Worm (Caenorhabditis elegans) whole organism, mixed stage, embryonic: ENCODE results near the gene dsl-5.

Experiments
- M03D4.4 ChIP-seq: sonication (generic microtip); optimal IDR thresholded peaks from 2 replicates; lab custom pipeline; 2017; ENCODE audit warnings: mild to moderate bottlenecking, missing genetic modification characterization, missing compliant biosample characterization
- bed-3 ChIP-seq: fragments of 200-800 bp; sonication (Bioruptor generic); optimal IDR thresholded peaks from 3 replicates; lab custom pipeline; 2018; ENCODE audit warnings: mild to moderate bottlenecking, missing genetic modification characterization, moderate library complexity, missing compliant biosample characterization
- ceh-39 ChIP-seq: fragments of 150-350 bp; optimal IDR thresholded peaks from 2 replicates; lab custom pipeline; 2014; ENCODE audit warnings: missing biosample characterization, missing genetic modification characterization
- ceh-83 ChIP-seq: fragments of 200-800 bp; sonication (Bioruptor generic); optimal IDR thresholded peaks from 2 replicates; lab custom pipeline; 2018; ENCODE audit warnings: mild to moderate bottlenecking, missing genetic modification characterization, missing compliant biosample characterization
- ces-1 ChIP-seq: fragments of 150-350 bp; optimal IDR thresholded peaks from 2 replicates; lab custom pipeline; 2014; ENCODE audit warnings: missing biosample characterization, missing genetic modification reagents, missing genetic modification characterization
- cnd-1 ChIP-seq: fragments of 200-800 bp; sonication (Bioruptor generic); optimal IDR thresholded peaks from 2 replicates; lab custom pipeline; 2018; ENCODE audit warnings: mild to moderate bottlenecking, missing genetic modification characterization, missing compliant biosample characterization
- drap-1 ChIP-seq: fragments of 200-800 bp; sonication (Bioruptor generic); optimal IDR thresholded peaks from 3 replicates; lab custom pipeline; 2018; ENCODE audit warnings: mild to moderate bottlenecking, missing genetic modification characterization, missing compliant biosample characterization
- elt-1 ChIP-seq: sonication (generic microtip); optimal IDR thresholded peaks from 2 replicates; lab custom pipeline; 2017; ENCODE audit warnings: missing genetic modification characterization, mild to moderate bottlenecking, missing compliant biosample characterization, antibody characterized with exemption, moderate library complexity, borderline replicate concordance; ENCODE audit not compliant: insufficient read depth
- elt-3 ChIP-seq: fragments of 150-350 bp; optimal IDR thresholded peaks from 2 replicates; lab custom pipeline; 2014; ENCODE audit warnings: missing biosample characterization, missing genetic modification characterization
- flh-1 ChIP-seq: fragments of 200-800 bp; sonication (Bioruptor generic); optimal IDR thresholded peaks from 2 replicates; lab custom pipeline; 2018; ENCODE audit warnings: mild to moderate bottlenecking, missing genetic modification characterization, moderate library complexity, missing compliant biosample characterization
- ham-2 ChIP-seq: fragments of 200-800 bp; sonication (Bioruptor generic); optimal IDR thresholded peaks from 2 replicates; lab custom pipeline; 2018; ENCODE audit warnings: mild to moderate bottlenecking, missing genetic modification characterization, missing compliant biosample characterization
- hlh-1 ChIP-seq: fragments of 150-350 bp; optimal IDR thresholded peaks from 2 replicates; lab custom pipeline; 2014; ENCODE audit warnings: missing biosample characterization, missing genetic modification reagents, missing genetic modification characterization
- lin-13 ChIP-seq: fragments of 150-350 bp; optimal IDR thresholded peaks from 2 replicates; lab custom pipeline; 2014; ENCODE audit warnings: missing biosample characterization, missing genetic modification characterization
- lin-32 ChIP-seq: fragments of 200-800 bp; sonication (Bioruptor generic); optimal IDR thresholded peaks from 2 replicates; lab custom pipeline; 2018; ENCODE audit warnings: mild to moderate bottlenecking, missing genetic modification characterization, missing compliant biosample characterization
- lsy-2 ChIP-seq: fragments of 150-350 bp; optimal IDR thresholded peaks from 2 replicates; lab custom pipeline; 2014; ENCODE audit warnings: missing biosample characterization, missing genetic modification characterization
- mab-5 ChIP-seq: fragments of 150-350 bp; optimal IDR thresholded peaks from 2 replicates; lab custom pipeline; 2014; ENCODE audit warnings: missing biosample characterization, missing genetic modification characterization
- mep-1 ChIP-seq: fragments of 150-350 bp; optimal IDR thresholded peaks from 2 replicates; lab custom pipeline; 2017; ENCODE audit warnings: missing biosample characterization, missing genetic modification reagents, missing genetic modification characterization, inconsistent platforms
- mls-2 ChIP-seq: sonication (generic microtip); optimal IDR thresholded peaks from 2 replicates; lab custom pipeline; 2016; ENCODE audit warnings: mild to moderate bottlenecking, missing genetic modification characterization, moderate library complexity, missing compliant biosample characterization
- nhr-2 ChIP-seq: fragments of 150-350 bp; optimal IDR thresholded peaks from 2 replicates; lab custom pipeline; 2014; ENCODE audit warnings: missing biosample characterization, missing genetic modification characterization
- nhr-237 ChIP-seq: fragments of 150-350 bp; optimal IDR thresholded peaks from 2 replicates; lab custom pipeline; 2014; ENCODE audit warnings: missing biosample characterization, missing genetic modification characterization
- nhr-28 ChIP-seq: fragments of 150-350 bp; optimal IDR thresholded peaks from 2 replicates; lab custom pipeline; 2014; ENCODE audit warnings: missing biosample characterization, missing genetic modification characterization
- nhr-76 ChIP-seq: sonication (generic microtip); optimal IDR thresholded peaks from 2 replicates; lab custom pipeline; 2017; ENCODE audit warnings: missing biosample characterization, missing genetic modification characterization
- pha-4 ChIP-seq: fragments of 150-350 bp; optimal IDR thresholded peaks from 2 replicates; lab custom pipeline; 2018; ENCODE audit warnings: missing biosample characterization, missing genetic modification reagents, missing genetic modification characterization
- snpc-4 ChIP-seq: fragments of 150-350 bp; optimal IDR thresholded peaks from 2 replicates; lab custom pipeline; 2014; ENCODE audit warnings: missing biosample characterization, missing genetic modification characterization
- sptf-1 ChIP-seq: sonication (generic microtip); optimal IDR thresholded peaks from 2 replicates; lab custom pipeline; 2017; ENCODE audit warnings: mild to moderate bottlenecking, missing genetic modification characterization, moderate library complexity, missing compliant biosample characterization
- tbx-8 ChIP-seq: fragments of 200-800 bp; sonication (Bioruptor generic); optimal IDR thresholded peaks from 2 replicates; lab custom pipeline; 2018; ENCODE audit warnings: mild to moderate bottlenecking, missing genetic modification characterization, moderate library complexity, missing compliant biosample characterization
- unc-120 ChIP-seq: sonication (generic microtip); optimal IDR thresholded peaks from 2 replicates; lab custom pipeline; 2017; ENCODE audit warnings: missing genetic modification characterization, missing compliant biosample characterization; ENCODE audit not compliant: poor library complexity, severe bottlenecking
- unc-39 ChIP-seq: fragments of 150-350 bp; optimal IDR thresholded peaks from 2 replicates; lab custom pipeline; 2014; ENCODE audit warnings: missing biosample characterization, missing genetic modification characterization
- unc-62 ChIP-seq: fragments of 150-350 bp; optimal IDR thresholded peaks from 2 replicates; lab custom pipeline; 2014; ENCODE audit warnings: missing biosample characterization, missing genetic modification reagents, missing genetic modification characterization
- zip-8 ChIP-seq: fragments of 150-350 bp; optimal IDR thresholded peaks from 2 replicates; lab custom pipeline; 2014; ENCODE audit warnings: missing biosample characterization, missing genetic modification characterization
- ztf-11 ChIP-seq: fragments of 150-350 bp; optimal IDR thresholded peaks from 2 replicates; lab custom pipeline; 2014; ENCODE audit warnings: missing biosample characterization, missing genetic modification characterization

dsl-5 gene

ce11 chrIV:11599717-11600116 lies 21.1 kb downstream of the dsl-5 start:
- TF ChIP-seq bed-3 (GFP tag; lab: Kevin White, UChicago): no peak
- peak; percentile 41 for TF ChIP-seq unc-62
- peak; percentile 94 for TF ChIP-seq elt-1
- TF ChIP-seq, all 35 proteins: peak for 2

- TF ChIP-seq unc-39 (no peak), pha-4 (tag; lab: Kevin White, UChicago) (no peak), unc-62 (no peak), bed-3 (GFP tag; lab: Kevin White, UChicago) (no peak), tbx-8 (GFP tag; lab: Kevin White, UChicago) (no peak), M03D4.4 (no peak)
Measured at ce11 chrIV:11597079-11597478, 23.7 kb downstream of the dsl-5 start.

ce11 chrIV:11594191-11594673 lies 26.6 kb downstream of the dsl-5 start, which contains the start of gene mig-38:
Gene mig-38, plus strand, starts transcription at chrIV:11594244.
- TF ChIP-seq mls-2 (tag; lab: Kevin White, UChicago) (no peak), lsy-2 (tag; lab: Kevin White, UChicago) (no peak), mep-1 (tag; lab: Kevin White, UChicago) (no peak), cnd-1 (tag; lab: Kevin White, UChicago) (peak; percentile 13), unc-120 (tag; lab: Kevin White, UChicago) (peak; percentile 37), sptf-1 (tag; lab: Kevin White, UChicago) (peak; percentile 33), ces-1 (GFP tag; lab: Kevin White, UChicago) (peak; percentile 40), ztf-11 (no peak), nhr-28 (tag; lab: Kevin White, UChicago) (no peak), drap-1 (peak; percentile 40), snpc-4 (tag; lab: Kevin White, UChicago) (no peak), elt-1 (no peak), lin-13 (tag; lab: Kevin White, UChicago) (no peak)

ce11 chrIV:11593415-11594190 lies 27.2 kb downstream of the dsl-5 start, which contains the start of gene F40F11.3:
Gene F40F11.3, minus strand, starts transcription at chrIV:11594003.
- peak; percentile 11 for TF ChIP-seq lin-13 (tag; lab: Kevin White, UChicago)
- TF ChIP-seq hlh-1 (tag; lab: Kevin White, UChicago): peak; percentile 64
- TF ChIP-seq M03D4.4: no peak
- peak; percentile 79 for TF ChIP-seq mep-1 (tag; lab: Kevin White, UChicago)
- peak; percentile 24 for TF ChIP-seq bed-3 (GFP tag; lab: Kevin White, UChicago)
- no peak for TF ChIP-seq unc-39
- TF ChIP-seq nhr-2 (tag; lab: Kevin White, UChicago): peak; percentile 35
- peak; percentile 90 for TF ChIP-seq nhr-237
- peak; percentile 53 for TF ChIP-seq ceh-39 (tag; lab: Kevin White, UChicago)
- peak; percentile 12 for TF ChIP-seq mab-5 (tag; lab: Kevin White, UChicago)
- peak; percentile 15 for TF ChIP-seq nhr-28 (tag; lab: Kevin White, UChicago)
- TF ChIP-seq snpc-4 (tag; lab: Kevin White, UChicago): no peak
- TF ChIP-seq zip-8 (tag; lab: Kevin White, UChicago): peak; percentile 32
- peak; percentile 59 for TF ChIP-seq ham-2
- TF ChIP-seq nhr-76 (tag; lab: Kevin White, UChicago): no peak
- TF ChIP-seq drap-1: peak; percentile 58
- TF ChIP-seq lin-32 (GFP tag; lab: Kevin White, UChicago): peak; percentile 50
- peak; percentile 45 for TF ChIP-seq mls-2 (tag; lab: Kevin White, UChicago)
- TF ChIP-seq ces-1 (GFP tag; lab: Kevin White, UChicago): peak; percentile 96
- TF ChIP-seq pha-4 (tag; lab: Kevin White, UChicago): peak; percentile 98
- TF ChIP-seq flh-1 (GFP tag; lab: Kevin White, UChicago): no peak
- TF ChIP-seq unc-62: peak; percentile 87
- TF ChIP-seq unc-120 (tag; lab: Kevin White, UChicago): peak; percentile 43
- TF ChIP-seq elt-1: no peak
- TF ChIP-seq elt-3 (tag; lab: Kevin White, UChicago): no peak
- peak; percentile 65 for TF ChIP-seq cnd-1 (tag; lab: Kevin White, UChicago)

- peak; percentile 24 for TF ChIP-seq sptf-1 (tag; lab: Kevin White, UChicago)
- no peak for TF ChIP-seq ceh-83 (GFP tag; lab: Kevin White, UChicago)
- TF ChIP-seq elt-3 (tag; lab: Kevin White, UChicago): no peak
- TF ChIP-seq drap-1: no peak
- no peak for TF ChIP-seq nhr-28 (tag; lab: Kevin White, UChicago)
- TF ChIP-seq ham-2: no peak
- peak; percentile 8 for TF ChIP-seq mep-1 (tag; lab: Kevin White, UChicago)
- peak; percentile 10 for TF ChIP-seq ces-1 (GFP tag; lab: Kevin White, UChicago)
- no peak for TF ChIP-seq unc-62
- no peak for TF ChIP-seq nhr-2 (tag; lab: Kevin White, UChicago)
- TF ChIP-seq mls-2 (tag; lab: Kevin White, UChicago): no peak
- TF ChIP-seq lin-13 (tag; lab: Kevin White, UChicago): no peak
- TF ChIP-seq lsy-2 (tag; lab: Kevin White, UChicago): peak; percentile 6
- no peak for TF ChIP-seq hlh-1 (tag; lab: Kevin White, UChicago)
- TF ChIP-seq ceh-39 (tag; lab: Kevin White, UChicago): no peak
Measured at ce11 chrIV:11592820-11593219, 28.0 kb downstream of the dsl-5 start.
